Worm (Caenorhabditis elegans): ENCODE measurements around the gene cwp-2.

The cwp-2 gene

DNA sequence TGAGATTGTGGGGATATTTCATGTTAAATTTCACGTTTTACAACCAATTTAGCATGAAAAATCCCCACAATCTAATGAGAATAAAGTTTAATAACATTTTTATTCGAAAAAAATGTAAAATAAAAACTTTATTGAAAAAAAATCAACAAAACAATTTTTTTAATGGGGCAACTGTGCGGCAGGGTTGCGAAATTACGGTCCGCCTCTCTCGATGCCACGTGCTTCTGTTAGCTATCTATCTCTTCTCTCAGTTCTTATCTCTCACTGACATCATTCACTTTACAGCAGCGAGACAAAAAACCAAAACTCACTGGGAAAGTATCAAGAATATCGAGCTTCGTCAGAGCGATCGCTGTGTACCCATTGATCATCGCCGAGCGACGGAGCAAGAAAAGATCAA is 21.8 kb downstream of the cwp-2 start (continued):
- no peak for TF ChIP-seq spr-1 (tag; optimal IDR thresholded peaks at IDR 0.05)
- no peak for TF ChIP-seq ceh-28 (tag; optimal IDR thresholded peaks at IDR 0.05)
- TF ChIP-seq dve-1 (tag; optimal IDR thresholded peaks at IDR 0.05; ENCODE audit: insufficient read depth) = peak; percentile 51
- TF ChIP-seq lin-1 (GFP tag; IDR thresholded peaks at IDR 0.05) = no peak
- no peak for TF ChIP-seq ceh-20 (GFP tag; IDR thresholded peaks at IDR 0.05)
- TF ChIP-seq F26F4.8 (GFP tag; conservative IDR thresholded peaks at IDR 0.05) = no peak
- no peak for TF ChIP-seq nhr-25 (tag; optimal IDR thresholded peaks at IDR 0.05; ENCODE audit: borderline replicate concordance, insufficient read depth)
- peak; percentile 25 for TF ChIP-seq nhr-28 (tag; optimal IDR thresholded peaks at IDR 0.05)
- TF ChIP-seq R02D3.7 (tag; optimal IDR thresholded peaks at IDR 0.05) = no peak
- TF ChIP-seq mdt-29 (GFP tag; IDR thresholded peaks at IDR 0.05) = no peak
- TF ChIP-seq Y48G9A.11 (GFP tag; IDR thresholded peaks at IDR 0.05) = no peak
- TF ChIP-seq hlh-11 (tag; optimal IDR thresholded peaks at IDR 0.05) = peak; percentile 58
- TF ChIP-seq duxl-1 (tag; optimal IDR thresholded peaks at IDR 0.05; ENCODE audit: poor library complexity) = no peak
- no peak for TF ChIP-seq dmd-6 (GFP tag; IDR thresholded peaks at IDR 0.05)
- TF ChIP-seq skn-1 (tag; optimal IDR thresholded peaks at IDR 0.05) = no peak
- TF ChIP-seq Y5F2A.4 (GFP tag; optimal IDR thresholded peaks at IDR 0.05) = no peak
- no peak for TF ChIP-seq lim-7 (GFP tag; IDR thresholded peaks at IDR 0.05)
- no peak for TF ChIP-seq lir-3 (tag; optimal IDR thresholded peaks at IDR 0.05)
- TF ChIP-seq daf-16 (GFP tag; optimal IDR thresholded peaks at IDR 0.05) = no peak
- TF ChIP-seq daf-16 (tag; optimal IDR thresholded peaks at IDR 0.05) = no peak
- TF ChIP-seq T20F7.1 (GFP tag; optimal IDR thresholded peaks at IDR 0.05) = no peak
- no peak for TF ChIP-seq hif-1 (tag; optimal IDR thresholded peaks at IDR 0.05)

DNA sequence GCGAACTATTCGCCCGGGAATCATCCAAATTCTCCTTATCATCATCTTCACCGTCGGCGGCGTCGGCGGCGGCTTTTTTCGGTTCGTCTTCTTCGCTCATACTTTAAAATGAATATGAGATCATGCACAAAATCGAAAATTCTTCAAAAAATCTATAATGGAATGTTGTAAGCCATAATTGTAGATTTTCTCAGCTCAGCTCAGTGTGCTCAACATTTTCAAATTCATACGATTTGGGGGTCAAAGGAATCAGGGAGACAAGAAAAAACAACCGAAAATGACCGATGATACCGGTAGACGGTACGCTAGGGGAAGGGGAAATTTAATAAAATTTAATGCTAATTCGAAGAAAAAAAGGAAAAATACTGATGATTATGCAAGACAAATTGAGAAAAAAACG is 23.9 kb downstream of the cwp-2 start, which contains the start of gene ccep-97:
TSS of gene ccep-97 (minus strand) at position 101 of the 400 bp plus-strand sequence.
- peak; percentile 49 for TF ChIP-seq ama-1 (optimal IDR thresholded peaks at IDR 0.05)
- peak; percentile 17; the same call in 1 of the 2 replicates for TF ChIP-seq pha-4 (GFP tag; IDR thresholded peaks at IDR 0.05)
- no peak for TF ChIP-seq pha-4 (tag; optimal IDR thresholded peaks at IDR 0.05)
- 0 out of 2 replicates have a peak, but pooled peaks have one; percentile 55 for TF ChIP-seq lim-7 (GFP tag; IDR thresholded peaks at IDR 0.05)
- no peak for TF ChIP-seq spr-3 (GFP tag; optimal IDR thresholded peaks at IDR 0.05)
- peak; percentile 20 for TF ChIP-seq nhr-28 (tag; optimal IDR thresholded peaks at IDR 0.05)

- no peak for TF ChIP-seq ctbp-1 (GFP tag; IDR thresholded peaks at IDR 0.05)
- no peak for TF ChIP-seq spr-1 (tag; optimal IDR thresholded peaks at IDR 0.05)
- no peak for TF ChIP-seq ceh-20 (GFP tag; IDR thresholded peaks at IDR 0.05)
- no peak for TF ChIP-seq ces-1 (GFP tag; optimal IDR thresholded peaks at IDR 0.05)
- TF ChIP-seq attf-4 (tag; optimal IDR thresholded peaks at IDR 0.05) = no peak
- no peak for TF ChIP-seq ztf-11 (tag; optimal IDR thresholded peaks at IDR 0.05)
- no peak for TF ChIP-seq ZK337.2 (GFP tag; IDR thresholded peaks at IDR 0.05)
- TF ChIP-seq unc-62 (GFP tag; optimal IDR thresholded peaks at IDR 0.05 in 1 of 2) = no peak
- no peak for TF ChIP-seq unc-62 (tag; optimal IDR thresholded peaks at IDR 0.05)
- TF ChIP-seq nhr-11 (tag; optimal IDR thresholded peaks at IDR 0.05) = no peak
- no peak for TF ChIP-seq T26A8.4 (GFP tag; IDR thresholded peaks at IDR 0.05)
- TF ChIP-seq nhr-76 (tag; optimal IDR thresholded peaks at IDR 0.05) = no peak
- no peak for TF ChIP-seq php-3 (GFP tag; IDR thresholded peaks at IDR 0.05)
Observed at ce11 chrV:4813825-4814224, 28.6 kb downstream of the cwp-2 start.

- TF ChIP-seq lsy-2 (tag; optimal IDR thresholded peaks at IDR 0.05) (peak in 1 of 2 experiments; percentile 20), spr-1 (tag; optimal IDR thresholded peaks at IDR 0.05) (no peak), nhr-25 (tag; optimal IDR thresholded peaks at IDR 0.05; ENCODE audit: borderline replicate concordance, insufficient read depth) (no peak), ceh-62 (tag; optimal IDR thresholded peaks at IDR 0.05) (no peak), snpc-4 (tag; optimal IDR thresholded peaks at IDR 0.05) (no peak), ceh-32 (tag; optimal IDR thresholded peaks at IDR 0.05; ENCODE audit: poor library complexity) (no peak), ztf-11 (tag; optimal IDR thresholded peaks at IDR 0.05) (no peak), nhr-48 (tag; optimal IDR thresholded peaks at IDR 0.05) (no peak), dmd-8 (GFP tag; IDR thresholded peaks at IDR 0.05) (no peak), cey-2 (tag; optimal IDR thresholded peaks at IDR 0.05; ENCODE audit: borderline replicate concordance, insufficient read depth) (no peak), dmd-6 (GFP tag; IDR thresholded peaks at IDR 0.05) (no peak), tra-1 (GFP tag; IDR thresholded peaks at IDR 0.05) (no peak), ctbp-1 (GFP tag; IDR thresholded peaks at IDR 0.05) (0 out of 2 replicates have a peak, but pooled peaks have one; percentile 17), F10B5.3 (tag; optimal IDR thresholded peaks at IDR 0.05) (no peak), nhr-111 (GFP tag; optimal IDR thresholded peaks at IDR 0.05) (no peak), zip-2 (tag; optimal IDR thresholded peaks at IDR 0.05) (no peak)
Observed at ce11 chrV:4810653-4811052, 31.8 kb downstream of the cwp-2 start.
